Fruit fly (Drosophila melanogaster) whole organism, embryonic: ENCODE measurements around the gene Obp99d.
A peak's percentile ranks its signal among the peaks of the same experiment; 100 is the strongest.

Experiments
- Antp ChIP-seq: fragments of 200-800 bp; sonication (Bioruptor generic); optimal IDR thresholded peaks from 3 replicates; lab custom pipeline; 2016; ENCODE audit warnings: missing biosample characterization, missing genetic modification characterization
- Blimp-1 ChIP-seq: fragments of 200-800 bp; sonication (Bioruptor generic); optimal IDR thresholded peaks from 3 replicates; lab custom pipeline; 2018; ENCODE audit warnings: missing biosample characterization, missing genetic modification characterization, mild to moderate bottlenecking, moderate library complexity, missing genetic modification reagents
- CG1024 ChIP-seq: fragments of 200-800 bp; sonication (Bioruptor generic); IDR thresholded peaks from 2 replicates; pipeline ENCODE4 v1.3.6; 2022; ENCODE audit warnings: missing biosample characterization, missing genetic modification characterization
- CG10321 ChIP-seq: fragments of 200-800 bp; sonication (Bioruptor generic); IDR thresholded peaks from 2 replicates; pipeline ENCODE4 v1.3.6; 2022; ENCODE audit warnings: missing biosample characterization, missing genetic modification characterization
- CG10366 ChIP-seq: fragments of 200-800 bp; sonication (Bioruptor generic); IDR thresholded peaks from 2 replicates; pipeline ENCODE4 v1.3.6; 2022; ENCODE audit warnings: missing biosample characterization, missing genetic modification characterization
- CG10543 ChIP-seq: fragments of 200-800 bp; sonication (Bioruptor generic); optimal IDR thresholded peaks from 3 replicates; lab custom pipeline; 2017; ENCODE audit warnings: missing biosample characterization, mild to moderate bottlenecking, missing genetic modification characterization, moderate library complexity
- CG12155 ChIP-seq: fragments of 200-800 bp; sonication (Bioruptor generic); optimal IDR thresholded peaks from 3 replicates; lab custom pipeline; 2016; ENCODE audit warnings: missing biosample characterization, missing genetic modification characterization
- CG1233 ChIP-seq: fragments of 200-800 bp; sonication (Bioruptor generic); optimal IDR thresholded peaks from 4 replicates; lab custom pipeline; 2018; ENCODE audit warnings: missing biosample characterization, mild to moderate bottlenecking, missing genetic modification characterization
- CG13775 ChIP-seq: fragments of 200-800 bp; sonication (Bioruptor generic); optimal IDR thresholded peaks from 3 replicates; lab custom pipeline; 2017; ENCODE audit warnings: missing biosample characterization, mild to moderate bottlenecking, missing genetic modification characterization
- CG13894 ChIP-seq: fragments of 200-800 bp; sonication (Bioruptor generic); optimal IDR thresholded peaks from 3 replicates; lab custom pipeline; 2018; ENCODE audit warnings: missing biosample characterization, mild to moderate bottlenecking, missing genetic modification characterization, moderate library complexity
- CG15514 ChIP-seq: fragments of 200-800 bp; sonication (Bioruptor generic); optimal IDR thresholded peaks from 3 replicates; lab custom pipeline; 2017; ENCODE audit warnings: missing biosample characterization, missing genetic modification characterization, mild to moderate bottlenecking, moderate library complexity, missing genetic modification reagents
- CG1792 ChIP-seq: fragments of 200-800 bp; sonication (Bioruptor generic); optimal IDR thresholded peaks from 2 replicates; lab custom pipeline; 2016; ENCODE audit warnings: missing biosample characterization, missing genetic modification characterization
- CG2129 ChIP-seq: fragments of 200-800 bp; sonication (Bioruptor generic); IDR thresholded peaks from 2 replicates; pipeline ENCODE4 v1.3.6; 2022; ENCODE audit warnings: missing biosample characterization, missing genetic modification characterization; ENCODE audit not compliant: partially characterized antibody
- CG3065 ChIP-seq: fragments of 200-800 bp; sonication (Bioruptor generic); optimal IDR thresholded peaks from 2 replicates; lab custom pipeline; 2016; ENCODE audit warnings: missing biosample characterization, missing genetic modification characterization
- CG31224 ChIP-seq: fragments of 200-800 bp; sonication (Bioruptor generic); IDR thresholded peaks from 2 replicates; pipeline ENCODE4 v1.3.6; 2022; ENCODE audit warnings: missing biosample characterization, missing genetic modification characterization
- CG32772 ChIP-seq: fragments of 200-800 bp; sonication (Bioruptor generic); IDR thresholded peaks from 2 replicates; pipeline ENCODE4 v1.3.6; 2022; ENCODE audit warnings: missing biosample characterization, missing genetic modification characterization
- CG4282 ChIP-seq: fragments of 200-800 bp; sonication (Bioruptor generic); optimal IDR thresholded peaks from 2 replicates; lab custom pipeline; 2016; ENCODE audit warnings: missing biosample characterization, missing genetic modification characterization
- CG4328 ChIP-seq: fragments of 200-800 bp; sonication (Bioruptor generic); optimal IDR thresholded peaks from 3 replicates; lab custom pipeline; 2017; ENCODE audit warnings: missing biosample characterization, missing genetic modification reagents, missing genetic modification characterization
- CG7357 ChIP-seq: fragments of 200-800 bp; sonication (Bioruptor generic); IDR thresholded peaks from 3 replicates; pipeline ENCODE4 v1.3.6; 2022; ENCODE audit warnings: missing biosample characterization, missing genetic modification characterization
- CG7839 ChIP-seq: fragments of 200-800 bp; sonication (Bioruptor generic); optimal IDR thresholded peaks from 3 replicates; lab custom pipeline; 2018; ENCODE audit warnings: missing biosample characterization, mild to moderate bottlenecking, missing genetic modification characterization, moderate library complexity
- CG8944 ChIP-seq: fragments of 200-800 bp; sonication (Bioruptor generic); optimal IDR thresholded peaks from 3 replicates; lab custom pipeline; 2016; ENCODE audit warnings: missing biosample characterization, missing genetic modification characterization
- CG9215 ChIP-seq: fragments of 200-800 bp; sonication (Bioruptor generic); IDR thresholded peaks from 2 replicates; pipeline ENCODE4 v1.3.6; 2022; ENCODE audit warnings: missing biosample characterization, missing genetic modification characterization
- CG9932 ChIP-seq: fragments of 200-800 bp; sonication (Bioruptor generic); IDR thresholded peaks from 2 replicates; pipeline ENCODE4 v1.3.6; 2022; ENCODE audit warnings: missing biosample characterization, missing genetic modification characterization
- D ChIP-seq, 2 experiments: fragments of 200-800 bp in 1 of 2; fragments of >200 bp in 1 of 2; sonication (Bioruptor generic) in 1 of 2; optimal IDR thresholded peaks; 2 replicates in 1 of 2; 3 replicates in 1 of 2; lab custom pipeline; 2017; ENCODE audit warnings: mild to moderate bottlenecking in 1 of 2, missing biosample characterization in 1 of 2, missing genetic modification characterization in 1 of 2, missing genetic modification reagents in 1 of 2
- Dip2 ChIP-seq: fragments of 200-800 bp; sonication (Bioruptor generic); IDR thresholded peaks from 2 replicates; pipeline ENCODE4 v1.3.6; 2022; ENCODE audit warnings: missing biosample characterization, missing genetic modification characterization
- HHEX ChIP-seq: fragments of 200-800 bp; sonication (Bioruptor generic); optimal IDR thresholded peaks from 3 replicates; lab custom pipeline; 2017; ENCODE audit warnings: missing biosample characterization, mild to moderate bottlenecking, missing genetic modification characterization, missing genetic modification reagents
- HmgD ChIP-seq: fragments of 200-800 bp; sonication (Bioruptor generic); optimal IDR thresholded peaks from 3 replicates; lab custom pipeline; 2016; ENCODE audit warnings: missing biosample characterization, missing genetic modification characterization
- Jarid2 ChIP-seq: fragments of 200-800 bp; sonication (Bioruptor generic); optimal IDR thresholded peaks from 3 replicates; lab custom pipeline; 2017; ENCODE audit warnings: mild to moderate bottlenecking, missing biosample characterization, missing genetic modification reagents, missing genetic modification characterization
- MBD-R2 ChIP-seq: fragments of 200-800 bp; sonication (Bioruptor generic); IDR thresholded peaks from 2 replicates; pipeline ENCODE4 v1.3.6; 2022; ENCODE audit warnings: missing biosample characterization, missing genetic modification characterization
- MTF-1 ChIP-seq: fragments of 200-800 bp; sonication (Bioruptor generic); optimal IDR thresholded peaks from 2 replicates; lab custom pipeline; 2018; ENCODE audit warnings: missing biosample characterization, mild to moderate bottlenecking, missing genetic modification characterization, borderline replicate concordance
- Med ChIP-seq: fragments of 200-800 bp; sonication (Bioruptor generic); peaks from one replicate; lab custom pipeline; 2016; ENCODE audit warnings: missing biosample characterization, missing genetic modification characterization, mild to moderate bottlenecking, inconsistent platforms, moderate library complexity
- ac ChIP-seq: fragments of 200-800 bp; sonication (Bioruptor generic); optimal IDR thresholded peaks from 3 replicates; lab custom pipeline; 2017; ENCODE audit warnings: missing biosample characterization, mild to moderate bottlenecking, missing genetic modification characterization
- cg ChIP-seq: fragments of 200-800 bp; sonication (Bioruptor generic); optimal IDR thresholded peaks from 3 replicates; lab custom pipeline; 2019; ENCODE audit warnings: missing biosample characterization, mild to moderate bottlenecking, missing genetic modification characterization, moderate library complexity
- crol ChIP-seq: fragments of 200-800 bp; sonication (Bioruptor generic); IDR thresholded peaks from 2 replicates; pipeline ENCODE4 v1.3.6; 2022; ENCODE audit warnings: missing biosample characterization, missing genetic modification characterization
- esg ChIP-seq: fragments of 200-800 bp; sonication (Bioruptor generic); conservative IDR thresholded peaks from 2 replicates; pipeline ENCODE4 v1.3.6; 2022; ENCODE audit warnings: missing biosample characterization, missing genetic modification characterization
- gem ChIP-seq: fragments of 200-800 bp; sonication (Bioruptor generic); optimal IDR thresholded peaks from 2 replicates; lab custom pipeline; 2019; ENCODE audit warnings: missing biosample characterization, mild to moderate bottlenecking, missing genetic modification characterization, moderate library complexity
- grau ChIP-seq: fragments of 200-800 bp; optimal IDR thresholded peaks from 3 replicates; lab custom pipeline; 2019; ENCODE audit warnings: missing biosample characterization, mild to moderate bottlenecking, missing genetic modification characterization, moderate library complexity
- gt ChIP-seq: fragments of 200-800 bp; sonication (Bioruptor generic); IDR thresholded peaks from 2 replicates; pipeline ENCODE4 v1.3.6; 2022; ENCODE audit warnings: missing biosample characterization, missing genetic modification characterization
- hth ChIP-seq: fragments of >200 bp; optimal IDR thresholded peaks from 2 replicates; lab custom pipeline; 2017; ENCODE audit warnings: inconsistent platforms
- kay ChIP-seq: fragments of 200-800 bp; sonication (Bioruptor generic); optimal IDR thresholded peaks from 2 replicates; lab custom pipeline; 2016; ENCODE audit warnings: missing biosample characterization, missing genetic modification characterization
- pfk ChIP-seq: fragments of 200-800 bp; sonication (Bioruptor generic); optimal IDR thresholded peaks from 2 replicates; lab custom pipeline; 2018; ENCODE audit warnings: missing biosample characterization, mild to moderate bottlenecking, missing genetic modification characterization, moderate library complexity
- pita ChIP-seq: fragments of 200-800 bp; sonication (Bioruptor generic); optimal IDR thresholded peaks from 2 replicates; lab custom pipeline; 2017; ENCODE audit warnings: missing biosample characterization, mild to moderate bottlenecking, missing genetic modification characterization
- row ChIP-seq: fragments of 200-800 bp; sonication (Bioruptor generic); IDR thresholded peaks from 3 replicates; pipeline ENCODE4 v1.3.6; 2022; ENCODE audit warnings: missing biosample characterization, missing genetic modification characterization
- sd ChIP-seq: fragments of 200-800 bp; sonication (Bioruptor generic); optimal IDR thresholded peaks from 3 replicates; lab custom pipeline; 2018; ENCODE audit warnings: missing biosample characterization, mild to moderate bottlenecking, missing genetic modification characterization, moderate library complexity
- sima ChIP-seq: fragments of 200-800 bp; sonication (Bioruptor generic); optimal IDR thresholded peaks from 2 replicates; lab custom pipeline; 2016; ENCODE audit warnings: missing biosample characterization, missing genetic modification characterization
- slou ChIP-seq: fragments of 200-800 bp; sonication (Bioruptor generic); optimal IDR thresholded peaks from 3 replicates; lab custom pipeline; 2016; ENCODE audit warnings: missing biosample characterization, missing genetic modification characterization
- sqz ChIP-seq: fragments of 200-800 bp; sonication (Bioruptor generic); optimal IDR thresholded peaks from 3 replicates; lab custom pipeline; 2018; ENCODE audit warnings: missing biosample characterization, mild to moderate bottlenecking, missing genetic modification characterization
- sug ChIP-seq: fragments of 200-800 bp; optimal IDR thresholded peaks from 2 replicates; lab custom pipeline; 2019; ENCODE audit warnings: missing biosample characterization, mild to moderate bottlenecking, missing genetic modification characterization, moderate library complexity
- tap ChIP-seq: fragments of 200-800 bp; optimal IDR thresholded peaks from 3 replicates; lab custom pipeline; 2019; ENCODE audit warnings: missing biosample characterization, mild to moderate bottlenecking, missing genetic modification characterization, moderate library complexity
- usp ChIP-seq: fragments of >200 bp; optimal IDR thresholded peaks from 2 replicates; lab custom pipeline; 2017; ENCODE audit warnings: missing biosample characterization, missing genetic modification characterization
- wdn ChIP-seq: fragments of 200-800 bp; sonication (Bioruptor generic); IDR thresholded peaks from 2 replicates; pipeline ENCODE4 v1.3.6; 2022; ENCODE audit warnings: missing biosample characterization, missing genetic modification characterization
- zen2 ChIP-seq: fragments of 200-800 bp; sonication (Bioruptor generic); IDR thresholded peaks from 3 replicates; pipeline ENCODE4 v1.3.6; 2022; ENCODE audit warnings: missing biosample characterization, missing genetic modification characterization; ENCODE audit not compliant: partially characterized antibody

Obp99d gene

dm6 chr3R:29761569-29761968 is 47.3 kb downstream of the Obp99d start (continued):
- TF ChIP-seq kay = peak; percentile 40
- no peak for TF ChIP-seq CG2129
- TF ChIP-seq CG9215 (GFP tag; lab: Robert Waterston, UW) = no peak
- TF ChIP-seq HmgD (GFP tag; lab: Kevin White, UChicago) = no peak
- no peak for TF ChIP-seq CG4328 (GFP tag; lab: Kevin White, UChicago)
- no peak for TF ChIP-seq Blimp-1
- TF ChIP-seq CG3065 (GFP tag; lab: Kevin White, UChicago) = no peak
- TF ChIP-seq CG10366 (GFP tag; lab: Robert Waterston, UW) = peak; percentile 7; the same call in 1 of the 2 replicates
- no peak for TF ChIP-seq wdn
- TF ChIP-seq CG15514 (GFP tag; lab: Kevin White, UChicago) = no peak
- no peak for TF ChIP-seq sd (tag; lab: Kevin White, UChicago)
- no peak for TF ChIP-seq CG7357
- no peak for TF ChIP-seq crol (GFP tag; lab: Robert Waterston, UW)
- TF ChIP-seq CG1233 (GFP tag; lab: Kevin White, UChicago) = no peak
- no peak for TF ChIP-seq sqz (GFP tag; lab: Kevin White, UChicago)
- no peak for TF ChIP-seq Antp (GFP tag; lab: Kevin White, UChicago)
- no peak for TF ChIP-seq Med (GFP tag; lab: Kevin White, UChicago)
- no peak for TF ChIP-seq Jarid2
- no peak for TF ChIP-seq CG8944
- TF ChIP-seq ac (GFP tag; lab: Kevin White, UChicago) = no peak
- no peak for TF ChIP-seq tap
- no peak for TF ChIP-seq sima
- no peak for TF ChIP-seq CG31224 (GFP tag; lab: Robert Waterston, UW)
- TF ChIP-seq CG10321 (GFP tag; lab: Robert Waterston, UW) = no peak
- TF ChIP-seq hth (lab: Kevin White, UChicago) = no peak
- TF ChIP-seq CG13894 (tag; lab: Kevin White, UChicago) = no peak
- TF ChIP-seq CG12155 (GFP tag; lab: Kevin White, UChicago) = no peak
- no peak for TF ChIP-seq Dip2 (GFP tag; lab: Robert Waterston, UW)
- no peak for TF ChIP-seq CG7839 (tag; lab: Kevin White, UChicago)
- no peak for TF ChIP-seq esg (GFP tag; lab: Robert Waterston, UW)
- TF ChIP-seq MTF-1 (GFP tag; lab: Kevin White, UChicago) = no peak
- no peak for TF ChIP-seq CG1792 (GFP tag; lab: Kevin White, UChicago)
- peak; percentile 45 for TF ChIP-seq CG9932 (GFP tag; lab: Robert Waterston, UW)
- TF ChIP-seq pita (GFP tag; lab: Kevin White, UChicago) = no peak
- TF ChIP-seq gem (tag; lab: Kevin White, UChicago) = peak; percentile 26
- no peak for TF ChIP-seq D (optimal IDR thresholded peaks at IDR 0.05; lab: Kevin White, UChicago)
- no peak for TF ChIP-seq D (GFP tag; optimal IDR thresholded peaks at IDR 0.05; lab: Kevin White, UChicago)
- TF ChIP-seq sug (tag; lab: Kevin White, UChicago) = no peak
- TF ChIP-seq CG32772 (GFP tag; lab: Robert Waterston, UW) = no peak
- TF ChIP-seq CG4282 (GFP tag; lab: Kevin White, UChicago) = no peak
- TF ChIP-seq CG1024 (GFP tag; lab: Robert Waterston, UW) = no peak
- TF ChIP-seq HHEX (GFP tag; lab: Kevin White, UChicago) = no peak
- no peak for TF ChIP-seq cg (GFP tag; lab: Kevin White, UChicago)
- peak; percentile 16; the same call in 1 of the 2 replicates for TF ChIP-seq MBD-R2
- TF ChIP-seq grau = peak; percentile 9
- TF ChIP-seq zen2 (GFP tag; lab: Robert Waterston, UW) = no peak
- TF ChIP-seq row = peak; percentile 55; the same call in 2 of the 3 replicates
- no peak for TF ChIP-seq CG10543 (GFP tag; lab: Kevin White, UChicago)
- TF ChIP-seq CG13775 (GFP tag; lab: Kevin White, UChicago) = no peak
- TF ChIP-seq gt (GFP tag; lab: Robert Waterston, UW) = no peak
- no peak for TF ChIP-seq pfk
- no peak for TF ChIP-seq slou (GFP tag; lab: Kevin White, UChicago)
- no peak for TF ChIP-seq usp
